Worm (Caenorhabditis elegans) whole organism, late embryonic: ENCODE data around the gene kin-33.

ENCODE experiments used
- dve-1 ChIP-seq: sonication (generic microtip); optimal IDR thresholded peaks from 2 replicates; lab custom pipeline; 2017; ENCODE audit warnings: antibody characterized with exemption, mild to moderate bottlenecking, missing genetic modification characterization, missing compliant biosample characterization
- pqm-1 ChIP-seq: sonication (generic microtip); optimal IDR thresholded peaks from 2 replicates; lab custom pipeline; 2016; ENCODE audit warnings: missing genetic modification characterization, missing compliant biosample characterization
- sox-2 ChIP-seq: fragments of 200-800 bp; sonication (Bioruptor generic); IDR thresholded peaks from 2 replicates; pipeline ENCODE4 v1.3.6; 2022; ENCODE audit warnings: missing genetic modification reagents, missing genetic modification characterization, missing compliant biosample characterization
- tbx-2 ChIP-seq: sonication (generic microtip); optimal IDR thresholded peaks from 2 replicates; lab custom pipeline; 2016; ENCODE audit warnings: missing genetic modification characterization, missing compliant biosample characterization
- zip-5 ChIP-seq: sonication (generic microtip); optimal IDR thresholded peaks from 2 replicates; lab custom pipeline; 2016; ENCODE audit warnings: missing genetic modification characterization, missing compliant biosample characterization

- TF ChIP-seq pqm-1 (tag; lab: Kevin White, UChicago) (no peak), tbx-2 (tag; lab: Kevin White, UChicago) (no peak), sox-2 (GFP tag; lab: Robert Waterston, UW) (no peak), dve-1 (no peak), zip-5 (no peak)
Observed at ce11 chrV:247576-247975, 13.1 kb upstream of the kin-33 start.
